Fruit fly (Drosophila melanogaster): ENCODE data around the gene CG1529.

The CG1529 gene

dm6 chrX:21045448-21045941, 13.7 kb upstream of the CG1529 start (continued):
- TF ChIP-seq Elba2 (GFP tag; optimal IDR thresholded peaks at IDR 0.05) (no peak), CG10979 (tag; optimal IDR thresholded peaks at IDR 0.05) (peak; percentile 64), nmo (GFP tag; optimal IDR thresholded peaks at IDR 0.05) (peak; percentile 12), CG15601 (tag; optimal IDR thresholded peaks at IDR 0.05) (peak; percentile 18), CG6689 (GFP tag; IDR thresholded peaks at IDR 0.05) (peak; percentile 33; the same call in 1 of the 2 replicates), Xbp1 (GFP tag; optimal IDR thresholded peaks at IDR 0.05) (no peak), CG33557 (GFP tag; optimal IDR thresholded peaks at IDR 0.05) (no peak), bcd (GFP tag; optimal IDR thresholded peaks at IDR 0.05) (no peak), lov (optimal IDR thresholded peaks at IDR 0.05) (no peak), lov (GFP tag; IDR thresholded peaks at IDR 0.05) (no peak), CG10274 (GFP tag; optimal IDR thresholded peaks at IDR 0.05) (no peak), Bteb2 (GFP tag; optimal IDR thresholded peaks at IDR 0.05) (no peak), H15 (GFP tag; IDR thresholded peaks at IDR 0.05) (no peak), cg (GFP tag; optimal IDR thresholded peaks at IDR 0.05) (peak; percentile 79), twi (tag; optimal IDR thresholded peaks at IDR 0.05) (peak; percentile 62), CG10267 (tag; optimal IDR thresholded peaks at IDR 0.05) (peak; percentile 39), Deaf1 (tag; optimal IDR thresholded peaks at IDR 0.05) (peak; percentile 72), CG16815 (GFP tag; optimal IDR thresholded peaks at IDR 0.05) (no peak), Lhr (GFP tag; optimal IDR thresholded peaks at IDR 0.05) (no peak), CG16779 (GFP tag; IDR thresholded peaks at IDR 0.05) (no peak), Mes4 (GFP tag; optimal IDR thresholded peaks at IDR 0.05) (no peak), grn (GFP tag; optimal IDR thresholded peaks at IDR 0.05) (no peak), unc-4 (GFP tag; IDR thresholded peaks at IDR 0.05; ENCODE audit: partially characterized antibody) (no peak), Drgx (GFP tag; IDR thresholded peaks at IDR 0.05) (peak; percentile 58), shn (GFP tag; optimal IDR thresholded peaks at IDR 0.05) (no peak), CG1647 (GFP tag; optimal IDR thresholded peaks at IDR 0.05) (no peak), gem (tag; optimal IDR thresholded peaks at IDR 0.05) (peak; percentile 58), CG13894 (tag; optimal IDR thresholded peaks at IDR 0.05) (peak; percentile 11), CG12155 (GFP tag; optimal IDR thresholded peaks at IDR 0.05) (no peak), CG43689 (GFP tag; IDR thresholded peaks at IDR 0.05) (no peak), corto (GFP tag; optimal IDR thresholded peaks at IDR 0.05) (no peak), fd3F (GFP tag; optimal IDR thresholded peaks at IDR 0.05) (no peak), CoRest (tag; optimal IDR thresholded peaks at IDR 0.05) (peak; percentile 17), org-1 (GFP tag; optimal IDR thresholded peaks at IDR 0.05) (no peak), Spps (tag; optimal IDR thresholded peaks at IDR 0.05) (peak; percentile 1), Atf-2 (GFP tag; optimal IDR thresholded peaks at IDR 0.05) (no peak), sug (tag; optimal IDR thresholded peaks at IDR 0.05) (no peak), nom (GFP tag; optimal IDR thresholded peaks at IDR 0.05) (peak; percentile 76), fu2 (GFP tag; optimal IDR thresholded peaks at IDR 0.05) (no peak), esg (GFP tag; conservative IDR thresholded peaks at IDR 0.05) (0 out of 2 replicates have a peak, but pooled peaks have one; percentile 24), E2f1 (GFP tag; IDR thresholded peaks at IDR 0.05) (peak; percentile 24; the same call in 1 of the 2 replicates), CG7556 (GFP tag; optimal IDR thresholded peaks at IDR 0.05) (no peak), CG17802 (tag; optimal IDR thresholded peaks at IDR 0.05) (no peak), HmgD (GFP tag; optimal IDR thresholded peaks at IDR 0.05) (no peak), Vsx1 (GFP tag; optimal IDR thresholded peaks at IDR 0.05) (no peak), CG15269 (tag; optimal IDR thresholded peaks at IDR 0.05) (peak; percentile 7), chinmo (GFP tag; IDR thresholded peaks at IDR 0.05; ENCODE audit: partially characterized antibody) (no peak; the same call in 3 of the 4 replicates), CG17829 (tag; optimal IDR thresholded peaks at IDR 0.05) (peak; percentile 31), unpg (GFP tag; optimal IDR thresholded peaks at IDR 0.05) (peak; percentile 43), CG16863 (GFP tag; optimal IDR thresholded peaks at IDR 0.05) (no peak)

Data from whole organism, embryonic.